Worm (Caenorhabditis elegans) whole organism, young adult: ENCODE measurements around the gene ZK550.6.

Source experiments
- B0261.1 ChIP-seq: sonication (generic microtip); optimal IDR thresholded peaks from 2 replicates; lab custom pipeline; 2016; ENCODE audit warnings: mild to moderate bottlenecking, missing genetic modification characterization, moderate library complexity, missing compliant biosample characterization
- B0336.3 ChIP-seq: fragments of 200-800 bp; sonication (Bioruptor generic); IDR thresholded peaks from 2 replicates; pipeline ENCODE4 v1.3.6; 2022; ENCODE audit warnings: missing genetic modification characterization, missing compliant biosample characterization
- C06A6.2 ChIP-seq: fragments of 200-800 bp; sonication (Bioruptor generic); conservative IDR thresholded peaks from 2 replicates; pipeline ENCODE4 v1.3.6; 2022; ENCODE audit warnings: missing genetic modification characterization, missing compliant biosample characterization
- D2030.7 ChIP-seq: fragments of 200-800 bp; sonication (Bioruptor generic); IDR thresholded peaks from 2 replicates; pipeline ENCODE4 v1.3.6; 2022; ENCODE audit warnings: missing genetic modification reagents, missing genetic modification characterization, missing compliant biosample characterization
- F37B4.10 ChIP-seq: fragments of 200-800 bp; sonication (Bioruptor generic); IDR thresholded peaks from 2 replicates; pipeline ENCODE4 v1.3.6; 2022; ENCODE audit warnings: missing genetic modification characterization, missing compliant biosample characterization
- K12H6.12 ChIP-seq: fragments of 200-800 bp; sonication (Bioruptor generic); optimal IDR thresholded peaks from 2 replicates; lab custom pipeline; 2018; ENCODE audit warnings: mild to moderate bottlenecking, missing genetic modification characterization, missing compliant biosample characterization
- Y53F4B.3 ChIP-seq: fragments of 200-800 bp; sonication (Bioruptor generic); IDR thresholded peaks from 2 replicates; pipeline ENCODE4 v1.3.6; 2022; ENCODE audit warnings: missing genetic modification reagents, missing genetic modification characterization, missing compliant biosample characterization
- Y53G8AR.9 ChIP-seq: fragments of 200-800 bp; sonication (Bioruptor generic); conservative IDR thresholded peaks from 2 replicates; pipeline ENCODE4 v1.3.6; 2022; ENCODE audit warnings: missing genetic modification reagents, missing genetic modification characterization, missing compliant biosample characterization
- Y79H2A.3 ChIP-seq: fragments of 200-800 bp; sonication (Bioruptor generic); conservative IDR thresholded peaks from 2 replicates; pipeline ENCODE4 v1.3.6; 2022; ENCODE audit warnings: missing genetic modification reagents, missing genetic modification characterization, missing compliant biosample characterization
- ama-1 ChIP-seq, 3 experiments: fragments of 150-350 bp in 1 of 3; sonication (generic microtip) in 2 of 3; optimal IDR thresholded peaks; 2 replicates each; lab custom pipeline; 2014 to 2018; ENCODE audit warnings: missing biosample characterization in 2 of 3, missing genetic modification characterization in 2 of 3, missing genetic modification reagents in 2 of 3
- aptf-2 ChIP-seq: fragments of 200-800 bp; sonication (Bioruptor generic); conservative IDR thresholded peaks from 2 replicates; pipeline ENCODE4 v1.3.6; 2022; ENCODE audit warnings: missing genetic modification reagents, missing genetic modification characterization, missing compliant biosample characterization
- aptf-3 ChIP-seq: fragments of 200-800 bp; sonication (Bioruptor generic); IDR thresholded peaks from 2 replicates; pipeline ENCODE4 v1.3.6; 2022; ENCODE audit warnings: missing genetic modification characterization, missing compliant biosample characterization
- athp-1 ChIP-seq: sonication (generic microtip); optimal IDR thresholded peaks from 2 replicates; lab custom pipeline; 2017; ENCODE audit warnings: mild to moderate bottlenecking, missing genetic modification characterization, missing compliant biosample characterization
- attf-5 ChIP-seq: fragments of 200-800 bp; sonication (Bioruptor generic); optimal IDR thresholded peaks from 2 replicates; lab custom pipeline; 2018; ENCODE audit warnings: mild to moderate bottlenecking, missing genetic modification characterization, missing compliant biosample characterization
- bed-1 ChIP-seq: fragments of 200-800 bp; sonication (Bioruptor generic); IDR thresholded peaks from 2 replicates; pipeline ENCODE4 v1.3.6; 2022; ENCODE audit warnings: missing genetic modification reagents, missing genetic modification characterization, missing compliant biosample characterization
- cebp-2 ChIP-seq: fragments of 200-800 bp; sonication (Bioruptor generic); IDR thresholded peaks from 2 replicates; pipeline ENCODE4 v1.3.6; 2022; ENCODE audit warnings: missing genetic modification characterization, missing compliant biosample characterization
- ceh-100 ChIP-seq: fragments of 200-800 bp; sonication (Bioruptor generic); IDR thresholded peaks from 2 replicates; pipeline ENCODE4 v1.3.6; 2022; ENCODE audit warnings: missing genetic modification reagents, missing genetic modification characterization, missing compliant biosample characterization
- ceh-27 ChIP-seq: fragments of 200-800 bp; sonication (Bioruptor generic); optimal IDR thresholded peaks from 2 replicates; lab custom pipeline; 2018; ENCODE audit warnings: mild to moderate bottlenecking, missing genetic modification characterization, moderate library complexity, missing compliant biosample characterization
- ceh-79 ChIP-seq: sonication (generic microtip); optimal IDR thresholded peaks from 2 replicates; lab custom pipeline; 2017; ENCODE audit warnings: mild to moderate bottlenecking, missing genetic modification characterization, missing compliant biosample characterization
- die-1 ChIP-seq: sonication (generic microtip); optimal IDR thresholded peaks from 2 replicates; lab custom pipeline; 2016; ENCODE audit warnings: missing genotype, mild to moderate bottlenecking, missing genetic modification characterization, missing compliant biosample characterization
- dox-1 ChIP-seq: fragments of 200-800 bp; sonication (Bioruptor generic); IDR thresholded peaks from 2 replicates; pipeline ENCODE4 v1.3.6; 2022; ENCODE audit warnings: missing genetic modification reagents, missing genetic modification characterization, missing compliant biosample characterization
- dpff-1 ChIP-seq: sonication (generic microtip); optimal IDR thresholded peaks from 2 replicates; lab custom pipeline; 2017; ENCODE audit warnings: mild to moderate bottlenecking, missing genetic modification characterization, missing compliant biosample characterization
- dpl-1 ChIP-seq: fragments of 150-350 bp; optimal IDR thresholded peaks from 2 replicates; lab custom pipeline; 2014; ENCODE audit warnings: missing biosample characterization, missing genetic modification reagents, missing genetic modification characterization
- fkh-3 ChIP-seq: sonication (generic microtip); optimal IDR thresholded peaks from 2 replicates; lab custom pipeline; 2016; ENCODE audit warnings: mild to moderate bottlenecking, missing genetic modification characterization, missing compliant biosample characterization
- hmg-1.2 ChIP-seq: fragments of 200-800 bp; sonication (Bioruptor generic); IDR thresholded peaks from 2 replicates; pipeline ENCODE4 v1.3.6; 2022; ENCODE audit warnings: missing genetic modification reagents, missing genetic modification characterization, missing compliant biosample characterization
- hrde-1 ChIP-seq: sonication (generic microtip); optimal IDR thresholded peaks from 2 replicates; lab custom pipeline; 2016; ENCODE audit warnings: missing genetic modification characterization, mild to moderate bottlenecking, missing compliant biosample characterization, moderate library complexity, missing genotype, missing genetic modification reagents, borderline replicate concordance
- let-526 ChIP-seq: fragments of 200-800 bp; sonication (Bioruptor generic); IDR thresholded peaks from 2 replicates; pipeline ENCODE4 v1.3.6; 2022; ENCODE audit warnings: missing genetic modification reagents, missing genetic modification characterization, missing compliant biosample characterization
- lin-40 ChIP-seq: sonication (generic microtip); optimal IDR thresholded peaks from 2 replicates; lab custom pipeline; 2016; ENCODE audit warnings: missing genetic modification characterization, mild to moderate bottlenecking, missing compliant biosample characterization, missing genotype, missing genetic modification reagents
- lin-54 ChIP-seq: fragments of 200-800 bp; sonication (Bioruptor generic); optimal IDR thresholded peaks from 2 replicates; lab custom pipeline; 2018; ENCODE audit warnings: mild to moderate bottlenecking, missing genetic modification characterization, missing compliant biosample characterization
- lsl-1 ChIP-seq: fragments of 200-800 bp; sonication (Bioruptor generic); optimal IDR thresholded peaks from 2 replicates; lab custom pipeline; 2018; ENCODE audit warnings: mild to moderate bottlenecking, missing genetic modification characterization, moderate library complexity, missing compliant biosample characterization
- lsy-27 ChIP-seq: sonication (generic microtip); optimal IDR thresholded peaks from 2 replicates; lab custom pipeline; 2017; ENCODE audit warnings: missing genetic modification characterization, mild to moderate bottlenecking, missing compliant biosample characterization, antibody characterized with exemption, missing genotype, borderline replicate concordance; ENCODE audit not compliant: insufficient read depth
- mcd-1 ChIP-seq: fragments of 200-800 bp; sonication (Bioruptor generic); IDR thresholded peaks from 2 replicates; pipeline ENCODE4 v1.3.6; 2022; ENCODE audit warnings: missing genetic modification reagents, missing genetic modification characterization, missing compliant biosample characterization
- mes-4 ChIP-seq: sonication (generic microtip); optimal IDR thresholded peaks from 2 replicates; lab custom pipeline; 2016; ENCODE audit warnings: missing genotype, missing genetic modification characterization, missing compliant biosample characterization
- mxl-1 ChIP-seq: sonication (generic microtip); optimal IDR thresholded peaks from 2 replicates; lab custom pipeline; 2016; ENCODE audit warnings: missing genetic modification characterization, missing compliant biosample characterization
- nfya-2 ChIP-seq: fragments of 200-800 bp; sonication (Bioruptor generic); IDR thresholded peaks from 2 replicates; pipeline ENCODE4 v1.3.6; 2022; ENCODE audit warnings: missing genetic modification reagents, missing genetic modification characterization, missing compliant biosample characterization
- nfyb-1 ChIP-seq: fragments of 200-800 bp; sonication (Bioruptor generic); IDR thresholded peaks from 2 replicates; pipeline ENCODE4 v1.3.6; 2022; ENCODE audit warnings: missing genetic modification reagents, missing genetic modification characterization, missing compliant biosample characterization
- nhr-27 ChIP-seq: fragments of 200-800 bp; sonication (Bioruptor generic); optimal IDR thresholded peaks from 2 replicates; lab custom pipeline; 2018; ENCODE audit warnings: mild to moderate bottlenecking, missing genetic modification characterization, moderate library complexity, missing compliant biosample characterization
- pha-4 ChIP-seq: fragments of 150-350 bp; sonication (generic microtip); optimal IDR thresholded peaks from 2 replicates; lab custom pipeline; 2014; ENCODE audit warnings: missing biosample characterization, missing genetic modification reagents, missing genetic modification characterization
- rec-8 ChIP-seq, 2 experiments: sonication (generic microtip); optimal IDR thresholded peaks; 2 replicates each; lab custom pipeline; 2016; ENCODE audit warnings: mild to moderate bottlenecking in 2 of 2, missing genetic modification characterization in 2 of 2, missing genetic modification reagents in 2 of 2, missing genotype in 2 of 2, missing biosample characterization in 1 of 2, missing compliant biosample characterization in 1 of 2, moderate library complexity in 1 of 2
- sea-2 ChIP-seq: fragments of 200-800 bp; sonication (Bioruptor generic); IDR thresholded peaks from 2 replicates; pipeline ENCODE4 v1.3.6; 2022; ENCODE audit warnings: missing genetic modification characterization, missing compliant biosample characterization
- snpc-1.3 ChIP-seq: sonication (generic microtip); optimal IDR thresholded peaks from 2 replicates; lab custom pipeline; 2017; ENCODE audit warnings: missing genetic modification characterization, mild to moderate bottlenecking, missing compliant biosample characterization, antibody characterized with exemption, moderate library complexity, missing genotype, missing genetic modification reagents; ENCODE audit not compliant: insufficient read depth
- tlf-1 ChIP-seq: fragments of 200-800 bp; sonication (Bioruptor generic); optimal IDR thresholded peaks from 2 replicates; lab custom pipeline; 2018; ENCODE audit warnings: mild to moderate bottlenecking, missing genetic modification characterization, missing compliant biosample characterization
- ztf-3 ChIP-seq: fragments of 200-800 bp; sonication (Bioruptor generic); optimal IDR thresholded peaks from 2 replicates; lab custom pipeline; 2018; ENCODE audit warnings: mild to moderate bottlenecking, missing genetic modification characterization, missing compliant biosample characterization

Gene ZK550.6

ce11 chrIV:17281060-17282021, 19.1 kb upstream of the ZK550.6 start (continued):
- TF ChIP-seq athp-1 (tag; lab: Kevin White, UChicago) (peak; percentile 96), Y53G8AR.9 (GFP tag; lab: Robert Waterston, UW) (peak; percentile 97), ceh-79 (tag; lab: Kevin White, UChicago) (peak; percentile 82), snpc-1.3 (tag; lab: Kevin White, UChicago) (peak; percentile 95), B0336.3 (peak; percentile 96), mes-4 (tag; lab: Kevin White, UChicago) (peak; percentile 13), mxl-1 (tag; lab: Kevin White, UChicago) (no peak), hrde-1 (tag; lab: Kevin White, UChicago) (peak; percentile 60), cebp-2 (no peak), hmg-1.2 (GFP tag; lab: Robert Waterston, UW) (peak; percentile 59), Y79H2A.3 (no peak), dpff-1 (tag; lab: Kevin White, UChicago) (peak; percentile 67), K12H6.12 (peak; percentile 75), ztf-3 (GFP tag; lab: Kevin White, UChicago) (peak; percentile 71), F37B4.10 (GFP tag; lab: Robert Waterston, UW) (no peak), tlf-1 (GFP tag; lab: Kevin White, UChicago) (peak; percentile 96)

- TF ChIP-seq let-526 (GFP tag; lab: Robert Waterston, UW) (no peak), D2030.7 (GFP tag; lab: Robert Waterston, UW) (no peak), dpff-1 (tag; lab: Kevin White, UChicago) (no peak), aptf-2 (GFP tag; lab: Robert Waterston, UW) (no peak), lin-54 (GFP tag; lab: Kevin White, UChicago) (no peak), ama-1 (optimal IDR thresholded peaks at IDR 0.05; lab: Kevin White, UChicago) (peak; percentile 81), ama-1 (GFP tag; optimal IDR thresholded peaks at IDR 0.05; lab: Kevin White, UChicago) (no peak), die-1 (tag; lab: Kevin White, UChicago) (no peak), fkh-3 (tag; lab: Kevin White, UChicago) (no peak), nfyb-1 (peak; percentile 2; the same call in 1 of the 2 replicates), bed-1 (GFP tag; lab: Robert Waterston, UW) (no peak), attf-5 (GFP tag; lab: Kevin White, UChicago) (no peak), mxl-1 (tag; lab: Kevin White, UChicago) (no peak), lin-40 (tag; lab: Kevin White, UChicago) (no peak), lsy-27 (tag; lab: Kevin White, UChicago) (no peak), lsl-1 (no peak), nfya-2 (GFP tag; lab: Robert Waterston, UW) (no peak), snpc-1.3 (tag; lab: Kevin White, UChicago) (no peak), Y53F4B.3 (GFP tag; lab: Robert Waterston, UW) (no peak), mcd-1 (GFP tag; lab: Robert Waterston, UW) (0 out of 2 replicates have a peak, but pooled peaks have one; percentile 3), ceh-27 (GFP tag; lab: Kevin White, UChicago) (no peak), tlf-1 (GFP tag; lab: Kevin White, UChicago) (no peak), aptf-3 (GFP tag; lab: Robert Waterston, UW) (0 out of 2 replicates have a peak, but pooled peaks have one; percentile 1), ztf-3 (GFP tag; lab: Kevin White, UChicago) (no peak), C06A6.2 (GFP tag; lab: Robert Waterston, UW) (no peak), ceh-100 (GFP tag; lab: Robert Waterston, UW) (no peak), hrde-1 (tag; lab: Kevin White, UChicago) (no peak), sea-2 (GFP tag; lab: Robert Waterston, UW) (no peak), dpl-1 (GFP tag; lab: Kevin White, UChicago) (no peak), pha-4 (no peak), B0261.1 (tag; lab: Kevin White, UChicago) (no peak), dox-1 (GFP tag; lab: Robert Waterston, UW) (peak; percentile 2; the same call in 1 of the 2 replicates), rec-8 (tag; optimal IDR thresholded peaks at IDR 0.05; lab: Kevin White, UChicago) (no peak), nhr-27 (no peak)
Measured at ce11 chrIV:17280441-17280939, 18.2 kb upstream of the ZK550.6 start.
